Fruit fly (Drosophila melanogaster) whole organism, adult: ENCODE measurements around the gene Dscam4.

Source experiments
- CG11617 ChIP-seq: fragments of 200-800 bp; sonication (Bioruptor generic); optimal IDR thresholded peaks from 2 replicates; lab custom pipeline; 2017; ENCODE audit warnings: mild to moderate bottlenecking, missing biosample characterization, missing genetic modification reagents, missing genetic modification characterization
- CG12768 ChIP-seq: fragments of 200-800 bp; sonication (Bioruptor generic); optimal IDR thresholded peaks from 2 replicates; lab custom pipeline; 2017; ENCODE audit warnings: missing biosample characterization, missing genetic modification characterization, mild to moderate bottlenecking, moderate library complexity, missing genetic modification reagents
- CG14711 ChIP-seq: fragments of 200-800 bp; sonication (Bioruptor generic); optimal IDR thresholded peaks from 2 replicates; lab custom pipeline; 2018; ENCODE audit warnings: missing biosample characterization, mild to moderate bottlenecking, missing genetic modification characterization, moderate library complexity
- CG1620 ChIP-seq: fragments of 200-800 bp; sonication (Bioruptor generic); optimal IDR thresholded peaks from 2 replicates; lab custom pipeline; 2016; ENCODE audit warnings: missing biosample characterization, missing genetic modification characterization
- CG33017 ChIP-seq: fragments of 200-800 bp; sonication (Bioruptor generic); optimal IDR thresholded peaks from 2 replicates; lab custom pipeline; 2018; ENCODE audit warnings: missing biosample characterization, mild to moderate bottlenecking, missing genetic modification characterization, moderate library complexity
- CG5204 ChIP-seq: fragments of 200-800 bp; sonication (Bioruptor generic); optimal IDR thresholded peaks from 2 replicates; lab custom pipeline; 2016; ENCODE audit warnings: missing biosample characterization, missing genetic modification characterization
- CG7045 ChIP-seq: fragments of 200-800 bp; sonication (Bioruptor generic); optimal IDR thresholded peaks from 2 replicates; lab custom pipeline; 2017; ENCODE audit warnings: missing biosample characterization, mild to moderate bottlenecking, missing genetic modification characterization
- CG7101 ChIP-seq: fragments of 200-800 bp; sonication (Bioruptor generic); optimal IDR thresholded peaks from 2 replicates; lab custom pipeline; 2018; ENCODE audit warnings: missing biosample characterization, mild to moderate bottlenecking, missing genetic modification characterization, moderate library complexity
- Clk ChIP-seq: fragments of 200-800 bp; sonication (Bioruptor generic); optimal IDR thresholded peaks from 2 replicates; lab custom pipeline; 2017; ENCODE audit warnings: missing biosample characterization, missing genetic modification characterization
- Crg-1 ChIP-seq: fragments of 200-800 bp; sonication (Bioruptor generic); optimal IDR thresholded peaks from 2 replicates; lab custom pipeline; 2016; ENCODE audit warnings: missing biosample characterization, missing genetic modification characterization
- Hr96 ChIP-seq: fragments of 200-800 bp; sonication (Bioruptor generic); optimal IDR thresholded peaks from 2 replicates; lab custom pipeline; 2016; ENCODE audit warnings: missing biosample characterization, missing genetic modification characterization
- Mnt ChIP-seq: fragments of 200-800 bp; sonication (Bioruptor generic); optimal IDR thresholded peaks from 2 replicates; lab custom pipeline; 2016; ENCODE audit warnings: missing biosample characterization, mild to moderate bottlenecking, missing genetic modification characterization
- bab1 ChIP-seq: fragments of 200-800 bp; sonication (Bioruptor generic); optimal IDR thresholded peaks from 3 replicates; lab custom pipeline; 2019; ENCODE audit warnings: missing biosample characterization, mild to moderate bottlenecking, missing genetic modification characterization, moderate library complexity
- cic ChIP-seq: fragments of 200-800 bp; sonication (Bioruptor generic); optimal IDR thresholded peaks from 2 replicates; lab custom pipeline; 2017; ENCODE audit warnings: missing biosample characterization, mild to moderate bottlenecking, missing genetic modification characterization, moderate library complexity
- cnc ChIP-seq, 2 experiments: fragments of >200 bp; optimal IDR thresholded peaks; 2 replicates each; lab custom pipeline; 2017
- kay ChIP-seq: fragments of 200-800 bp; sonication (Bioruptor generic); peaks from one replicate; lab custom pipeline; 2016; ENCODE audit warnings: missing biosample characterization, missing genetic modification characterization, borderline replicate concordance
- ovo ChIP-seq: fragments of 200-800 bp; sonication (Bioruptor generic); optimal IDR thresholded peaks from 2 replicates; lab custom pipeline; 2016; ENCODE audit warnings: missing biosample characterization, missing genetic modification characterization
- pad ChIP-seq: fragments of 200-800 bp; sonication (Bioruptor generic); optimal IDR thresholded peaks from 3 replicates; lab custom pipeline; 2017; ENCODE audit warnings: missing biosample characterization, missing genetic modification characterization, mild to moderate bottlenecking, moderate library complexity, missing genetic modification reagents
- tj ChIP-seq: fragments of 200-800 bp; sonication (Bioruptor generic); optimal IDR thresholded peaks from 3 replicates; lab custom pipeline; 2017; ENCODE audit warnings: missing biosample characterization, mild to moderate bottlenecking, missing genetic modification characterization, moderate library complexity
- toe ChIP-seq: fragments of 200-800 bp; sonication (Bioruptor generic); optimal IDR thresholded peaks from 2 replicates; lab custom pipeline; 2016; ENCODE audit warnings: missing biosample characterization, missing genetic modification characterization

The Dscam4 gene

DNA sequence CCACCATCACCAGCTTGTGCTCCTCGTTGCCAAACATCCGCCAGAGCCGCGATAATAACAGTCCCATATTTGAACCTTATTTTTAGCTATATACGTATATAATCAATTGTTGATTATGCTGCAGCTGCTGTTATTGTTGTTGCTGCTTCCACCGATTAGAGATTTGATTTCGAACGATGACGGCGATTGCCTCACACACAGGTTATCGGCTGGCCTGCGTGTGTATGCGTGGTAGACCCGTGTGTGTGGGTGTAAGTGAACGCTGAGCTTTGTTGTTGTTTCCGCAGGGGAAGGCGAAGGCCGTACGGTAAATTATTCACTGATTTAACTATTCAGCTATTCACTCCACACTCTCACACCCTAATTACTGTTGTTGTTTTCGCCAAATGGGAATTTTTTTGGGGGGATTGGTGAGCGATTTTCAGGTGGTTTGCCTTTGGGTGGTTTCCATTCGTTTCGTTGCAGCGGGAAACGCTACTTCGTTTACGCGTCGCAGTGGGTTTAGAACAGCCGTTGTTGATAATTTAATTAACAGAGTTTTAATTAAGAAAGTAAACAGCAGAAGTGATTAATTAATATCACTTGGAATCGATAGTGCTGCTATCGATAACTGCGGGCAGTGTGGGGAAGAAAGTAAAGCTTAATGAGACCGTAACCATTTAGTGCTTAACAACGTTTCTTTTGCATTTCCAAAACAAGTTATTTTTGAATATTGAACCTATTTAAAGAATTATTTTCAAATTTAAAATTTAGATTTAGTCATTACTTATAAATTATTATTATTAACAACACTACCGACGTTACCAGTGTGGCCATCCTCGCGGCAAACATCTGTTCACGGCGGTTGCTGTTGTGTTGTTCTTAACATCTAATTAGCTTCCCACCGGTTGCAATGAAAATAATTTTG, 61.0 kb downstream of the Dscam4 start, which contains the start of the genes Arl5 and CG13671:
Gene Arl5 (minus strand): TSS at position 616 of the 907 bp plus-strand sequence.
Gene CG13671 (plus strand): TSS at position 841 of the 907 bp plus-strand sequence.
- TF ChIP-seq tj (GFP tag; lab: Kevin White, UChicago), result peak; percentile 31
- TF ChIP-seq cnc (optimal IDR thresholded peaks at IDR 0.05; lab: Kevin White, UChicago), result no peak
- no peak for TF ChIP-seq CG5204
- TF ChIP-seq CG7045 (GFP tag; lab: Kevin White, UChicago), result peak; percentile 66
- TF ChIP-seq CG1620 (GFP tag; lab: Kevin White, UChicago), result peak; percentile 66
- peak; percentile 83 for TF ChIP-seq CG14711 (tag; lab: Kevin White, UChicago)
- TF ChIP-seq Mnt, result peak; percentile 32
- TF ChIP-seq Hr96 (GFP tag; lab: Kevin White, UChicago), result no peak
- peak; percentile 100 for TF ChIP-seq pad
- TF ChIP-seq cic (GFP tag; lab: Kevin White, UChicago), result peak; percentile 54
- peak; percentile 44 for TF ChIP-seq CG33017
- TF ChIP-seq ovo (GFP tag; lab: Kevin White, UChicago), result peak; percentile 83
- TF ChIP-seq CG11617 (GFP tag; lab: Kevin White, UChicago), result peak; percentile 82
- peak; percentile 80 for TF ChIP-seq CG7101 (tag; lab: Kevin White, UChicago)
- TF ChIP-seq CG12768 (GFP tag; lab: Kevin White, UChicago), result peak; percentile 57
- TF ChIP-seq bab1 (GFP tag; lab: Kevin White, UChicago), result peak; percentile 84
- peak; percentile 72 for TF ChIP-seq Crg-1
- TF ChIP-seq kay (GFP tag; lab: Kevin White, UChicago), result no peak
- no peak for TF ChIP-seq toe
- TF ChIP-seq Clk (GFP tag; lab: Kevin White, UChicago), result peak; percentile 60

DNA sequence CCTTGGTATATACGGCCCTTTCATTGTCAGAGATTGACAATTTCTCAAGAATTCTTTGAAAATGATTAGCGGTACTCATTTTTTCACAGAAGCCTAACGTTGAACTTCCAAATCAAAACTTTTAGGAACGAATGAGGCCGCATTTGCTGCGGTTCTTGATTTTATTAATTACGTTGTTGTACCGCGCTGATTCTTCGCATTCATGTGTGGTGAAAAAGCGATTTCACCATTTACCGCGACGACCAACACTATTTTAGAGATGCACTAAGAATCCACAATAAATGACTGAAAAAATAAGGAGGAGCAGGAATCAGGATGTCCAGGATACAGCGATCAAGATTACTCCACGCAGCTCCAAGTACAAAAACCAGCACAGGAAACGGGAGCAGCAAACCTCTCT, 65.5 kb downstream of the Dscam4 start, which contains the start of the genes CG7194 and Sbp2:
Gene CG7194 (minus strand): TSS at position 148 of the 400 bp plus-strand sequence.
Gene Sbp2 (plus strand): TSS at position 246 of the 400 bp plus-strand sequence.
- TF ChIP-seq CG11617 (GFP tag; lab: Kevin White, UChicago) (peak; percentile 9), tj (GFP tag; lab: Kevin White, UChicago) (no peak), bab1 (GFP tag; lab: Kevin White, UChicago) (peak; percentile 15), CG12768 (GFP tag; lab: Kevin White, UChicago) (peak; percentile 18), toe (no peak), CG33017 (peak; percentile 25)

dm6 chr3L:8306880-8307279, 68.4 kb downstream of the Dscam4 start, which contains the start of gene Gr66a:
TSS of gene Gr66a (minus strand) at chr3L:8306980.
- TF ChIP-seq CG5204 (no peak), CG11617 (GFP tag; lab: Kevin White, UChicago) (no peak), Crg-1 (no peak)

- TF ChIP-seq pad (peak; percentile 87), cnc (optimal IDR thresholded peaks at IDR 0.05; lab: Kevin White, UChicago) (no peak), CG7045 (GFP tag; lab: Kevin White, UChicago) (peak; percentile 80), CG7101 (tag; lab: Kevin White, UChicago) (peak; percentile 90), Clk (GFP tag; lab: Kevin White, UChicago) (peak; percentile 81), ovo (GFP tag; lab: Kevin White, UChicago) (peak; percentile 28), Hr96 (GFP tag; lab: Kevin White, UChicago) (no peak), CG5204 (no peak), CG12768 (GFP tag; lab: Kevin White, UChicago) (peak; percentile 89), CG33017 (peak; percentile 80), bab1 (GFP tag; lab: Kevin White, UChicago) (peak; percentile 59), tj (GFP tag; lab: Kevin White, UChicago) (peak; percentile 76), cic (GFP tag; lab: Kevin White, UChicago) (peak; percentile 28), kay (GFP tag; lab: Kevin White, UChicago) (peak; percentile 98), CG1620 (GFP tag; lab: Kevin White, UChicago) (peak; percentile 79), toe (no peak), Crg-1 (peak; percentile 82), Mnt (peak; percentile 69), CG11617 (GFP tag; lab: Kevin White, UChicago) (peak; percentile 78), CG14711 (tag; lab: Kevin White, UChicago) (peak; percentile 72)
Measured at dm6 chr3L:8308891-8309352, 70.5 kb downstream of the Dscam4 start, which contains the start of gene BI-1. TSS of gene BI-1 (minus strand) at chr3L:8308941.

DNA sequence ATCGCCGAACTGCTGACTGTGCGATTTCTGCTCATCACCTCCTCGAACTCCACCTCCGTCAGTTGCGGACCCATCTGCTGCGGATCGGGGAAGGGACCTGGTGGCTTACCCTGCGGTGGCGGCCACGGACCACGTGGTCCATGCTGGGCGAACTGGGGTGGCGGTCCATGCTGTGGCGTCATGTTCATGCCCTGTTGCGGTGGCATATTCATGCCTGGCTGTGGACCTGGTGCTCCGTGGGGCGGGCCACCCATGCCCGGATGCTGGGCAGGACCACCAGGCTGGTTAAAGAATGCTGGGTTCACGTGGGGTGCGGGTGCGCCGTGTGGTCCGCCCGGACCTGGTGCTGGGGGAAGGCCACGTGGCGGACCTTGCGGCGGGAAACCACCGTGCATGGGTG, 73.8 kb downstream of the Dscam4 start:
- TF ChIP-seq Clk (GFP tag; lab: Kevin White, UChicago) (no peak), Mnt (no peak), cic (GFP tag; lab: Kevin White, UChicago) (no peak), CG7101 (tag; lab: Kevin White, UChicago) (no peak), CG33017 (no peak), tj (GFP tag; lab: Kevin White, UChicago) (no peak)

- no peak for TF ChIP-seq CG11617 (GFP tag; lab: Kevin White, UChicago)
- TF ChIP-seq CG33017, result no peak
- TF ChIP-seq CG1620 (GFP tag; lab: Kevin White, UChicago), result no peak
- no peak for TF ChIP-seq Clk (GFP tag; lab: Kevin White, UChicago)
- TF ChIP-seq Mnt, result no peak
Measured at dm6 chr3L:8314788-8315140, 76.3 kb downstream of the Dscam4 start.
